Fruit fly (Drosophila melanogaster) whole organism, embryonic: Measurements from ENCODE around the gene CG4025.
A peak's percentile ranks its signal among the peaks of the same experiment; 100 is the strongest.

Source experiments
- ATbp ChIP-seq: fragments of 200-800 bp; sonication (Bioruptor generic); optimal IDR thresholded peaks from 2 replicates; lab custom pipeline; 2017; ENCODE audit warnings: missing biosample characterization, mild to moderate bottlenecking, missing genetic modification characterization, missing genetic modification reagents
- Ada2b ChIP-seq: fragments of 200-800 bp; sonication (Bioruptor generic); IDR thresholded peaks from 2 replicates; pipeline ENCODE4 v1.3.6; 2022; ENCODE audit warnings: missing biosample characterization, missing genetic modification characterization
- Bdp1 ChIP-seq: fragments of 200-800 bp; sonication (Bioruptor generic); optimal IDR thresholded peaks from 3 replicates; lab custom pipeline; 2016; ENCODE audit warnings: missing biosample characterization, missing genetic modification characterization
- CG11560 ChIP-seq: fragments of 200-800 bp; sonication (Bioruptor generic); IDR thresholded peaks from 3 replicates; pipeline ENCODE4 v1.3.6; 2022; ENCODE audit warnings: missing biosample characterization, missing genetic modification characterization
- CG12155 ChIP-seq: fragments of 200-800 bp; sonication (Bioruptor generic); optimal IDR thresholded peaks from 3 replicates; lab custom pipeline; 2016; ENCODE audit warnings: missing biosample characterization, missing genetic modification characterization
- CG12659 ChIP-seq: fragments of 200-800 bp; sonication (Bioruptor generic); optimal IDR thresholded peaks from 3 replicates; lab custom pipeline; 2017; ENCODE audit warnings: mild to moderate bottlenecking, missing biosample characterization, missing genetic modification reagents, missing genetic modification characterization
- CG13296 ChIP-seq: fragments of 200-800 bp; sonication (Bioruptor generic); optimal IDR thresholded peaks from 3 replicates; lab custom pipeline; 2018; ENCODE audit warnings: missing biosample characterization, mild to moderate bottlenecking, missing genetic modification characterization
- CG17328 ChIP-seq: fragments of 200-800 bp; sonication (Bioruptor generic); IDR thresholded peaks from 2 replicates; pipeline ENCODE4 v1.3.6; 2022; ENCODE audit warnings: missing biosample characterization, missing genetic modification characterization
- CG17359 ChIP-seq: fragments of 200-800 bp; sonication (Bioruptor generic); optimal IDR thresholded peaks from 3 replicates; lab custom pipeline; 2018; ENCODE audit warnings: missing biosample characterization, mild to moderate bottlenecking, missing genetic modification characterization, moderate library complexity
- CG17912 ChIP-seq: fragments of 200-800 bp; sonication (Bioruptor generic); optimal IDR thresholded peaks from 2 replicates; lab custom pipeline; 2018; ENCODE audit warnings: missing biosample characterization, mild to moderate bottlenecking, missing genetic modification characterization
- CG2116 ChIP-seq: fragments of 200-800 bp; sonication (Bioruptor generic); optimal IDR thresholded peaks from 3 replicates; lab custom pipeline; 2018; ENCODE audit warnings: missing biosample characterization, mild to moderate bottlenecking, missing genetic modification characterization
- CG2202 ChIP-seq: fragments of 200-800 bp; sonication (Bioruptor generic); optimal IDR thresholded peaks from 2 replicates; lab custom pipeline; 2018; ENCODE audit warnings: missing biosample characterization, mild to moderate bottlenecking, missing genetic modification characterization
- CG31224 ChIP-seq: fragments of 200-800 bp; sonication (Bioruptor generic); IDR thresholded peaks from 2 replicates; pipeline ENCODE4 v1.3.6; 2022; ENCODE audit warnings: missing biosample characterization, missing genetic modification characterization
- CG6654 ChIP-seq: fragments of 200-800 bp; sonication (Bioruptor generic); optimal IDR thresholded peaks from 2 replicates; lab custom pipeline; 2017; ENCODE audit warnings: missing biosample characterization, mild to moderate bottlenecking, missing genetic modification characterization
- CG6683 ChIP-seq: fragments of 200-800 bp; sonication (Bioruptor generic); optimal IDR thresholded peaks from 2 replicates; lab custom pipeline; 2017; ENCODE audit warnings: missing biosample characterization, mild to moderate bottlenecking, missing genetic modification characterization, missing genetic modification reagents
- CG6791 ChIP-seq: fragments of 200-800 bp; sonication (Bioruptor generic); IDR thresholded peaks from 3 replicates; pipeline ENCODE4 v1.3.6; 2022; ENCODE audit warnings: missing biosample characterization, missing genetic modification characterization; ENCODE audit not compliant: partially characterized antibody
- CG7372 ChIP-seq: fragments of 200-800 bp; sonication (Bioruptor generic); IDR thresholded peaks from 2 replicates; pipeline ENCODE4 v1.3.6; 2022; ENCODE audit warnings: missing biosample characterization, missing genetic modification characterization
- CG7745 ChIP-seq: fragments of 200-800 bp; sonication (Bioruptor generic); optimal IDR thresholded peaks from 2 replicates; lab custom pipeline; 2018; ENCODE audit warnings: missing biosample characterization, mild to moderate bottlenecking, missing genetic modification characterization, moderate library complexity
- CG8388 ChIP-seq: fragments of 200-800 bp; sonication (Bioruptor generic); optimal IDR thresholded peaks from 2 replicates; lab custom pipeline; 2019; ENCODE audit warnings: missing biosample characterization, mild to moderate bottlenecking, missing genetic modification characterization, moderate library complexity
- CG9932 ChIP-seq: fragments of 200-800 bp; sonication (Bioruptor generic); IDR thresholded peaks from 2 replicates; pipeline ENCODE4 v1.3.6; 2022; ENCODE audit warnings: missing biosample characterization, missing genetic modification characterization
- CoRest ChIP-seq: fragments of 200-800 bp; sonication (Bioruptor generic); optimal IDR thresholded peaks from 3 replicates; lab custom pipeline; 2018; ENCODE audit warnings: missing biosample characterization, mild to moderate bottlenecking, missing genetic modification characterization, moderate library complexity
- CrebB ChIP-seq: fragments of 200-800 bp; sonication (Bioruptor generic); optimal IDR thresholded peaks from 3 replicates; lab custom pipeline; 2018; ENCODE audit warnings: missing biosample characterization, mild to moderate bottlenecking, missing genetic modification characterization
- D19A ChIP-seq: fragments of 200-800 bp; optimal IDR thresholded peaks from 3 replicates; lab custom pipeline; 2019; ENCODE audit warnings: missing biosample characterization, mild to moderate bottlenecking, missing genetic modification characterization, moderate library complexity
- Doc2 ChIP-seq: fragments of 200-800 bp; sonication (Bioruptor generic); IDR thresholded peaks from 2 replicates; pipeline ENCODE4 v1.3.6; 2022; ENCODE audit warnings: missing biosample characterization, missing genetic modification characterization
- Elba2 ChIP-seq: fragments of 200-800 bp; sonication (Bioruptor generic); optimal IDR thresholded peaks from 3 replicates; lab custom pipeline; 2016; ENCODE audit warnings: missing biosample characterization, missing genetic modification characterization
- Ets65A ChIP-seq: fragments of 200-800 bp; sonication (Bioruptor generic); peaks from one replicate; lab custom pipeline; 2016; ENCODE audit warnings: missing biosample characterization, missing genetic modification characterization
- Fer1 ChIP-seq: fragments of 200-800 bp; sonication (Bioruptor generic); optimal IDR thresholded peaks from 2 replicates; lab custom pipeline; 2017; ENCODE audit warnings: missing biosample characterization, mild to moderate bottlenecking, missing genetic modification characterization
- HHEX ChIP-seq: fragments of 200-800 bp; sonication (Bioruptor generic); optimal IDR thresholded peaks from 3 replicates; lab custom pipeline; 2017; ENCODE audit warnings: missing biosample characterization, mild to moderate bottlenecking, missing genetic modification characterization, missing genetic modification reagents
- Hr3 ChIP-seq: fragments of 200-800 bp; sonication (Bioruptor generic); optimal IDR thresholded peaks from 3 replicates; lab custom pipeline; 2016; ENCODE audit warnings: missing biosample characterization, missing genetic modification characterization
- Hr51 ChIP-seq, 2 experiments: fragments of 200-800 bp; sonication (Bioruptor generic); optimal IDR thresholded peaks; 2 replicates in 1 of 2; 3 replicates in 1 of 2; lab custom pipeline; 2016 to 2018; ENCODE audit warnings: missing biosample characterization in 2 of 2, missing genetic modification characterization in 2 of 2, mild to moderate bottlenecking in 1 of 2, moderate library complexity in 1 of 2
- Lhr ChIP-seq: fragments of 200-800 bp; sonication (Bioruptor generic); optimal IDR thresholded peaks from 3 replicates; lab custom pipeline; 2017; ENCODE audit warnings: mild to moderate bottlenecking, missing biosample characterization, missing genetic modification reagents, missing genetic modification characterization
- Oli ChIP-seq: fragments of 200-800 bp; sonication (Bioruptor generic); optimal IDR thresholded peaks from 2 replicates; lab custom pipeline; 2018; ENCODE audit warnings: missing biosample characterization, mild to moderate bottlenecking, missing genetic modification characterization, moderate library complexity
- Opbp ChIP-seq: fragments of 200-800 bp; sonication (Bioruptor generic); IDR thresholded peaks from 3 replicates; pipeline ENCODE4 v1.3.6; 2022; ENCODE audit warnings: missing biosample characterization, missing genetic modification characterization; ENCODE audit not compliant: partially characterized antibody
- Pdp1 ChIP-seq, 2 experiments: fragments of 200-800 bp; sonication (Bioruptor generic); optimal IDR thresholded peaks; 3 replicates each; lab custom pipeline; 2016; ENCODE audit warnings: missing biosample characterization in 2 of 2, missing genetic modification characterization in 2 of 2, mild to moderate bottlenecking in 1 of 2, moderate library complexity in 1 of 2
- Side ChIP-seq: fragments of 200-800 bp; sonication (Bioruptor generic); optimal IDR thresholded peaks from 2 replicates; lab custom pipeline; 2016; ENCODE audit warnings: missing biosample characterization, missing genetic modification characterization
- Taf1 ChIP-seq: fragments of 200-800 bp; sonication (Bioruptor generic); IDR thresholded peaks from 2 replicates; pipeline ENCODE4 v1.3.6; 2022; ENCODE audit warnings: missing biosample characterization, missing genetic modification characterization
- Vsx1 ChIP-seq: fragments of 200-800 bp; sonication (Bioruptor generic); optimal IDR thresholded peaks from 2 replicates; lab custom pipeline; 2017; ENCODE audit warnings: missing biosample characterization, mild to moderate bottlenecking, missing genetic modification characterization, missing genetic modification reagents
- ash1 ChIP-seq: fragments of 200-800 bp; sonication (Bioruptor generic); optimal IDR thresholded peaks from 2 replicates; lab custom pipeline; 2018; ENCODE audit warnings: missing biosample characterization, mild to moderate bottlenecking, missing genetic modification characterization
- cad ChIP-seq: fragments of >200 bp; optimal IDR thresholded peaks from 2 replicates; lab custom pipeline; 2017; ENCODE audit warnings: missing biosample characterization, missing genetic modification characterization
- ci ChIP-seq: fragments of 200-800 bp; sonication (Bioruptor generic); IDR thresholded peaks from 3 replicates; pipeline ENCODE4 v1.3.6; 2022; ENCODE audit warnings: missing biosample characterization, missing genetic modification characterization
- emc ChIP-seq: fragments of 200-800 bp; sonication (Bioruptor generic); optimal IDR thresholded peaks from 2 replicates; lab custom pipeline; 2016; ENCODE audit warnings: missing biosample characterization, missing genetic modification characterization
- fd96Cb ChIP-seq: fragments of 200-800 bp; sonication (Bioruptor generic); optimal IDR thresholded peaks from 2 replicates; lab custom pipeline; 2018; ENCODE audit warnings: missing biosample characterization, mild to moderate bottlenecking, missing genetic modification characterization, moderate library complexity
- gcm2 ChIP-seq: fragments of 200-800 bp; sonication (Bioruptor generic); optimal IDR thresholded peaks from 2 replicates; lab custom pipeline; 2016; ENCODE audit warnings: missing biosample characterization, missing genetic modification characterization
- lilli ChIP-seq: fragments of 200-800 bp; sonication (Bioruptor generic); optimal IDR thresholded peaks from 3 replicates; lab custom pipeline; 2016; ENCODE audit warnings: missing biosample characterization, missing genetic modification characterization
- lola ChIP-seq, 3 experiments: fragments of >200 bp in 2 of 3; fragments of 200-800 bp in 1 of 3; sonication (Bioruptor generic) in 1 of 3; optimal IDR thresholded peaks; 2 replicates each; lab custom pipeline; 2017 to 2019; ENCODE audit warnings: missing biosample characterization in 3 of 3, missing genetic modification characterization in 3 of 3, mild to moderate bottlenecking in 1 of 3, moderate library complexity in 1 of 3
- repo ChIP-seq: fragments of 200-800 bp; sonication (Bioruptor generic); optimal IDR thresholded peaks from 2 replicates; lab custom pipeline; 2016; ENCODE audit warnings: missing biosample characterization, missing genetic modification characterization
- sens ChIP-seq: fragments of 200-800 bp; sonication (Bioruptor generic); peaks from one replicate; lab custom pipeline; 2016; ENCODE audit warnings: missing biosample characterization, missing genetic modification characterization
- seq ChIP-seq: fragments of 200-800 bp; sonication (Bioruptor generic); IDR thresholded peaks from 2 replicates; pipeline ENCODE4 v1.3.6; 2022; ENCODE audit warnings: missing biosample characterization, missing genetic modification characterization
- sug ChIP-seq: fragments of 200-800 bp; optimal IDR thresholded peaks from 2 replicates; lab custom pipeline; 2019; ENCODE audit warnings: missing biosample characterization, mild to moderate bottlenecking, missing genetic modification characterization, moderate library complexity
- unpg ChIP-seq: fragments of 200-800 bp; sonication (Bioruptor generic); optimal IDR thresholded peaks from 3 replicates; lab custom pipeline; 2018; ENCODE audit warnings: missing biosample characterization, mild to moderate bottlenecking, missing genetic modification characterization, moderate library complexity

The CG4025 gene

dm6 chrX:2061119-2061518 lies 15.6 kb upstream of the CG4025 start (continued):
- TF ChIP-seq Elba2 (GFP tag; lab: Kevin White, UChicago) = no peak
- peak in 1 of 2 experiments; percentile 36 for TF ChIP-seq Hr51 (GFP tag; optimal IDR thresholded peaks at IDR 0.05; lab: Kevin White, UChicago)
- no peak for TF ChIP-seq CG9932 (GFP tag; lab: Robert Waterston, UW)
- TF ChIP-seq sug = peak; percentile 50
- no peak for TF ChIP-seq Ada2b (GFP tag; lab: Robert Waterston, UW)
- 0 out of 2 replicates have a peak, but pooled peaks have one; percentile 31 for TF ChIP-seq CG7372 (GFP tag; lab: Robert Waterston, UW)
- peak; percentile 0 to 18 for TF ChIP-seq Pdp1 (GFP tag; optimal IDR thresholded peaks at IDR 0.05; lab: Kevin White, UChicago)
- peak; percentile 1 for TF ChIP-seq Lhr
- no peak for TF ChIP-seq Doc2 (GFP tag; lab: Robert Waterston, UW)
- no peak for TF ChIP-seq Side
- peak; percentile 68; the same call in 2 of the 3 replicates for TF ChIP-seq ci (GFP tag; lab: Robert Waterston, UW)
- TF ChIP-seq CG6654 (GFP tag; lab: Kevin White, UChicago) = no peak
- TF ChIP-seq CrebB (tag; lab: Kevin White, UChicago) = peak; percentile 35
- no peak for TF ChIP-seq ash1 (GFP tag; lab: Kevin White, UChicago)
- no peak for TF ChIP-seq Opbp (GFP tag; lab: Robert Waterston, UW)
- TF ChIP-seq CG12659 (GFP tag; lab: Kevin White, UChicago) = peak; percentile 28
- TF ChIP-seq repo = no peak
- TF ChIP-seq CG7745 (tag; lab: Kevin White, UChicago) = no peak
- peak; percentile 93 for TF ChIP-seq Ets65A (GFP tag; lab: Kevin White, UChicago)
- peak; percentile 7 for TF ChIP-seq CG6683 (GFP tag; lab: Kevin White, UChicago)
- TF ChIP-seq CG17328 (GFP tag; lab: Robert Waterston, UW) = 0 out of 2 replicates have a peak, but pooled peaks have one; percentile 15
- no peak for TF ChIP-seq CG31224 (GFP tag; lab: Robert Waterston, UW)
- TF ChIP-seq fd96Cb (tag; lab: Kevin White, UChicago) = peak; percentile 3
- TF ChIP-seq unpg = peak; percentile 56
- peak; percentile 39 for TF ChIP-seq CG2116 (GFP tag; lab: Kevin White, UChicago)
- peak; percentile 65 for TF ChIP-seq CoRest
- peak; percentile 31 for TF ChIP-seq HHEX (GFP tag; lab: Kevin White, UChicago)
- TF ChIP-seq Oli (tag; lab: Kevin White, UChicago) = peak; percentile 21
- TF ChIP-seq Vsx1 (GFP tag; lab: Kevin White, UChicago) = no peak
- no peak for TF ChIP-seq CG12155 (GFP tag; lab: Kevin White, UChicago)
- TF ChIP-seq CG17912 = peak; percentile 12
- TF ChIP-seq seq (GFP tag; lab: Robert Waterston, UW) = no peak
- no peak for TF ChIP-seq CG6791 (GFP tag; lab: Robert Waterston, UW)
- peak; percentile 84 for TF ChIP-seq sens (GFP tag; lab: Kevin White, UChicago)
- peak; percentile 61 for TF ChIP-seq Fer1 (GFP tag; lab: Kevin White, UChicago)
- TF ChIP-seq Taf1 (GFP tag; lab: Robert Waterston, UW) = no peak
- TF ChIP-seq Bdp1 (GFP tag; lab: Kevin White, UChicago) = no peak
- peak; percentile 17 for TF ChIP-seq D19A (tag; lab: Kevin White, UChicago)
- TF ChIP-seq cad = no peak
- TF ChIP-seq lilli (GFP tag; lab: Kevin White, UChicago) = peak; percentile 14
- TF ChIP-seq CG13296 (GFP tag; lab: Kevin White, UChicago) = peak; percentile 43
- TF ChIP-seq CG8388 = peak; percentile 23
- TF ChIP-seq CG11560 (tag; lab: Robert Waterston, UW) = no peak
- TF ChIP-seq CG2202 (tag; lab: Kevin White, UChicago) = peak; percentile 19
- TF ChIP-seq CG17359 (tag; lab: Kevin White, UChicago) = peak; percentile 49
- TF ChIP-seq ATbp = peak; percentile 44
- TF ChIP-seq emc = no peak
- no peak for TF ChIP-seq gcm2 (GFP tag; lab: Kevin White, UChicago)
- peak in 1 of 3 experiments; percentile 45 for TF ChIP-seq lola (GFP tag; optimal IDR thresholded peaks at IDR 0.05; lab: Kevin White, UChicago)
- no peak for TF ChIP-seq Hr3 (GFP tag; lab: Kevin White, UChicago)
